Worm (Caenorhabditis elegans): ENCODE data around the gene fbxa-24.

DNA sequence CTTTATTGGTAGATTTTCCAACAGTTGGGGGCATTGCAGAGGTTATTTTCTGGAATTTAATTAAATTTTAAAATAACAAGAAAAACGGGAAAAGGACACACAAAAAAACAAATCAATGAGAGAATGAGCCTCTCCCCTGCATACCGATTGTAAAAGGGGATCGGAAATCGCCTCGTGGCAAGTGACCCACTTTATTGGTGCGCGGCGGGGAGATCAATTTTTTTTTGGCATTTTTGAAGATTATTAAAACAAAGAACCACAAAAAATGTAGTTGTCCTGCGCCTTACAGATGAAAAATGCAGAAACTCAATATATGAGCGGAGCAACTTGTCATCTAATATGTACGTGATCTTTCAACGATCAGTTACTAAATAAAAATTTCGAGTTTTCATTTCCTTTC is 4.9 kb downstream of the fbxa-24 start, which contains the start of gene F54D10.7:
- TF ChIP-seq ama-1 (optimal IDR thresholded peaks at IDR 0.05) (no peak), ets-7 (tag; optimal IDR thresholded peaks at IDR 0.05) (no peak), scrt-1 (GFP tag; IDR thresholded peaks at IDR 0.05) (no peak), sea-1 (GFP tag; conservative IDR thresholded peaks at IDR 0.05) (no peak), tbx-37 (GFP tag; conservative IDR thresholded peaks at IDR 0.05) (no peak), hmg-4 (GFP tag; optimal IDR thresholded peaks at IDR 0.05) (no peak), flt-1 (GFP tag; IDR thresholded peaks at IDR 0.05) (no peak), hnd-1 (tag; optimal IDR thresholded peaks at IDR 0.05) (no peak), tbx-11 (GFP tag; IDR thresholded peaks at IDR 0.05) (no peak), pes-1 (GFP tag; IDR thresholded peaks at IDR 0.05) (no peak)

Measured in whole organism, early embryonic.